Worm (Caenorhabditis elegans) whole organism, L3 larva: ENCODE results near the gene C54F6.3.

Experiments used
- ceh-9 ChIP-seq: sonication (generic microtip); optimal IDR thresholded peaks from 2 replicates; lab custom pipeline; 2018; ENCODE audit warnings: missing biosample characterization, missing genetic modification characterization
- egl-27 ChIP-seq: sonication (generic microtip); optimal IDR thresholded peaks from 4 replicates; lab custom pipeline; 2017; ENCODE audit warnings: missing biosample characterization, missing genetic modification reagents, missing genetic modification characterization
- fkh-10 ChIP-seq: sonication (generic microtip); optimal IDR thresholded peaks from 2 replicates; lab custom pipeline; 2017; ENCODE audit warnings: missing biosample characterization, missing genetic modification reagents, missing genetic modification characterization
- lin-15B ChIP-seq: fragments of 150-350 bp; optimal IDR thresholded peaks from 2 replicates; lab custom pipeline; 2014; ENCODE audit warnings: missing biosample characterization, missing genetic modification characterization
- nfya-1 ChIP-seq: sonication (generic microtip); optimal IDR thresholded peaks from 2 replicates; lab custom pipeline; 2017; ENCODE audit warnings: missing genetic modification characterization, mild to moderate bottlenecking, missing compliant biosample characterization, antibody characterized with exemption, moderate library complexity; ENCODE audit not compliant: insufficient read depth
- nhr-76 ChIP-seq: fragments of 150-350 bp; sonication (generic microtip); optimal IDR thresholded peaks from 5 replicates; lab custom pipeline; 2014; ENCODE audit warnings: missing biosample characterization, missing genetic modification characterization
- pha-4 ChIP-seq: fragments of 150-350 bp; optimal IDR thresholded peaks from 2 replicates; lab custom pipeline; 2014; ENCODE audit warnings: missing biosample characterization, missing genetic modification reagents, missing genetic modification characterization
- pqm-1 ChIP-seq: fragments of 150-350 bp; optimal IDR thresholded peaks from 2 replicates; lab custom pipeline; 2017; ENCODE audit warnings: missing biosample characterization, missing genetic modification characterization, inconsistent platforms
- snpc-4 ChIP-seq: fragments of 150-350 bp; optimal IDR thresholded peaks from 2 replicates; lab custom pipeline; 2014; ENCODE audit warnings: missing biosample characterization, missing genetic modification characterization
- zag-1 ChIP-seq: fragments of 150-350 bp; optimal IDR thresholded peaks from 2 replicates; lab custom pipeline; 2014; ENCODE audit warnings: missing biosample characterization, missing genetic modification characterization
- ztf-11 ChIP-seq: fragments of 150-350 bp; optimal IDR thresholded peaks from 2 replicates; lab custom pipeline; 2014; ENCODE audit warnings: missing biosample characterization, missing genetic modification characterization

DNA sequence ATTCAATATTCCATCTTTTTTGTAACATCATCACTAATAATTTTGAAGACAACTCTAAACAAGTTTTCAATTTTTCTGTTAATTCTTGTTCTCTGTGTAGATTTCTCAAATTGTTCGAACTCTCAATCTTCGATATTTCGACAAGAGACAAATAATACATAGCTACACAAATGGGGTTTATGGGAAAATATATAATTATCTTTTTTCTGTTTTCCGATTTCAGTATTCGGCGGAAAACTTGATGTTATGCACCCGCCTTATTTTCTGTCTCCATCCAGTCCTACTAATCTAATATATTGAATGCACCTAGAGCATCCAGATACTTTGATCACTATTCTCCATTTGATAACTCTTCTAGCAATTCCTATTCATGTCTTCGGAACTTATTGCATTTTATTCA is 6.0 kb downstream of the C54F6.3 start, which contains the start of gene srh-268:
- TF ChIP-seq egl-27 (tag; lab: Kevin White, UChicago): no peak
- no peak for TF ChIP-seq zag-1 (tag; lab: Kevin White, UChicago)
- TF ChIP-seq ceh-9 (tag; lab: Kevin White, UChicago): no peak
- no peak for TF ChIP-seq nhr-76
- TF ChIP-seq ztf-11 (tag; lab: Kevin White, UChicago): no peak
- no peak for TF ChIP-seq fkh-10
- TF ChIP-seq pha-4: no peak
- no peak for TF ChIP-seq lin-15B
- TF ChIP-seq snpc-4: no peak
- no peak for TF ChIP-seq nfya-1 (tag; lab: Kevin White, UChicago)
- TF ChIP-seq pqm-1 (tag; lab: Kevin White, UChicago): no peak
